Fruit fly (Drosophila melanogaster): ENCODE results near the gene CG12541.

The CG12541 gene

dm6 chrX:7001135-7001769 lies 64.6 kb downstream of the CG12541 start (continued):
- no peak for TF ChIP-seq CG4617 (GFP tag; optimal IDR thresholded peaks at IDR 0.05; ENCODE audit: borderline replicate concordance)
- TF ChIP-seq HLH54F (GFP tag; optimal IDR thresholded peaks at IDR 0.05): peak; percentile 2
- no peak for TF ChIP-seq abd-A (tag; optimal IDR thresholded peaks at IDR 0.05)
- no peak for TF ChIP-seq Six4 (GFP tag; optimal IDR thresholded peaks at IDR 0.05)
- peak; percentile 18 for TF ChIP-seq CG12104 (GFP tag; optimal IDR thresholded peaks at IDR 0.05)
- TF ChIP-seq zf30C (GFP tag; optimal IDR thresholded peaks at IDR 0.05): peak; percentile 77
- TF ChIP-seq CG31365 (tag; optimal IDR thresholded peaks at IDR 0.05): no peak
- TF ChIP-seq B-H1 (GFP tag; IDR thresholded peaks at IDR 0.05): peak; percentile 47; the same call in 1 of the 3 replicates
- no peak for TF ChIP-seq MTF-1 (GFP tag; optimal IDR thresholded peaks at IDR 0.05; ENCODE audit: borderline replicate concordance)
- peak; percentile 46 for TF ChIP-seq CG18619 (GFP tag; optimal IDR thresholded peaks at IDR 0.05)
- no peak for TF ChIP-seq Awh (GFP tag; IDR thresholded peaks at IDR 0.05)
- no peak for TF ChIP-seq CG11247 (GFP tag; IDR thresholded peaks at IDR 0.05)
- TF ChIP-seq chn (GFP tag; optimal IDR thresholded peaks at IDR 0.05): peak; percentile 49
- 0 out of 2 replicates have a peak, but pooled peaks have one; percentile 5 for TF ChIP-seq stc (GFP tag; IDR thresholded peaks at IDR 0.05)
- TF ChIP-seq lov (optimal IDR thresholded peaks at IDR 0.05): no peak
- TF ChIP-seq lov (GFP tag; IDR thresholded peaks at IDR 0.05): no peak
- no peak for TF ChIP-seq CG6175 (GFP tag; IDR thresholded peaks at IDR 0.05)
- peak; percentile 94 for TF ChIP-seq Deaf1 (tag; optimal IDR thresholded peaks at IDR 0.05)
- no peak for TF ChIP-seq CG12236 (GFP tag; optimal IDR thresholded peaks at IDR 0.05)
- TF ChIP-seq CG32532 (GFP tag; IDR thresholded peaks at IDR 0.05): peak; percentile 52; the same call in 1 of the 2 replicates
- peak; percentile 53 for TF ChIP-seq Sox102F (GFP tag; optimal IDR thresholded peaks at IDR 0.05)
- TF ChIP-seq Bteb2 (GFP tag; optimal IDR thresholded peaks at IDR 0.05): no peak
- TF ChIP-seq Ravus (GFP tag; IDR thresholded peaks at IDR 0.05): no peak
- peak; percentile 58 for TF ChIP-seq az2 (GFP tag; optimal IDR thresholded peaks at IDR 0.05)
- no peak for TF ChIP-seq CG10147 (GFP tag; optimal IDR thresholded peaks at IDR 0.05)
- TF ChIP-seq so (GFP tag; IDR thresholded peaks at IDR 0.05): peak; percentile 23; the same call in 1 of the 3 replicates
- no peak for TF ChIP-seq CG18011 (GFP tag; optimal IDR thresholded peaks at IDR 0.05)
- no peak for TF ChIP-seq ftz-f1 (GFP tag; optimal IDR thresholded peaks at IDR 0.05)
- TF ChIP-seq CG3163 (GFP tag; optimal IDR thresholded peaks at IDR 0.05): no peak
- TF ChIP-seq CG17359 (tag; optimal IDR thresholded peaks at IDR 0.05): peak; percentile 60
- peak; percentile 82 for TF ChIP-seq Med (GFP tag)
- peak; percentile 43 for TF ChIP-seq CG10209 (GFP tag; optimal IDR thresholded peaks at IDR 0.05)
- TF ChIP-seq gce (GFP tag; IDR thresholded peaks at IDR 0.05): no peak
- TF ChIP-seq Scr (GFP tag; IDR thresholded peaks at IDR 0.05; ENCODE audit: partially characterized antibody): no peak
- peak; percentile 33 for TF ChIP-seq Max (GFP tag; optimal IDR thresholded peaks at IDR 0.05)
- TF ChIP-seq BtbVII (GFP tag; optimal IDR thresholded peaks at IDR 0.05): peak; percentile 9
- TF ChIP-seq lilli (GFP tag; optimal IDR thresholded peaks at IDR 0.05): no peak
- TF ChIP-seq ato (GFP tag; IDR thresholded peaks at IDR 0.05; ENCODE audit: partially characterized antibody): no peak
- no peak for TF ChIP-seq slou (GFP tag; optimal IDR thresholded peaks at IDR 0.05)
- TF ChIP-seq sqz (GFP tag; optimal IDR thresholded peaks at IDR 0.05): no peak
- TF ChIP-seq CG34376 (GFP tag; optimal IDR thresholded peaks at IDR 0.05): no peak
- 0 out of 2 replicates have a peak, but pooled peaks have one; percentile 20 for TF ChIP-seq CG10959 (GFP tag; IDR thresholded peaks at IDR 0.05)
- TF ChIP-seq phol (tag; optimal IDR thresholded peaks at IDR 0.05): peak; percentile 29
- TF ChIP-seq z (GFP tag; IDR thresholded peaks at IDR 0.05): peak; percentile 11; the same call in 1 of the 3 replicates
- peak; percentile 55; the same call in 1 of the 3 replicates for TF ChIP-seq otp (GFP tag; IDR thresholded peaks at IDR 0.05)
- TF ChIP-seq pb (GFP tag; optimal IDR thresholded peaks at IDR 0.05): no peak
- no peak for TF ChIP-seq Dll (GFP tag; IDR thresholded peaks at IDR 0.05; ENCODE audit: partially characterized antibody)
- peak; percentile 20 for TF ChIP-seq Oli (tag; optimal IDR thresholded peaks at IDR 0.05)
- TF ChIP-seq ap (GFP tag; IDR thresholded peaks at IDR 0.05): no peak
- no peak for TF ChIP-seq CG43689 (GFP tag; IDR thresholded peaks at IDR 0.05)

Measured in whole organism, embryonic.